Worm (Caenorhabditis elegans): Measurements from ENCODE around the gene vps-37.

The vps-37 gene

DNA sequence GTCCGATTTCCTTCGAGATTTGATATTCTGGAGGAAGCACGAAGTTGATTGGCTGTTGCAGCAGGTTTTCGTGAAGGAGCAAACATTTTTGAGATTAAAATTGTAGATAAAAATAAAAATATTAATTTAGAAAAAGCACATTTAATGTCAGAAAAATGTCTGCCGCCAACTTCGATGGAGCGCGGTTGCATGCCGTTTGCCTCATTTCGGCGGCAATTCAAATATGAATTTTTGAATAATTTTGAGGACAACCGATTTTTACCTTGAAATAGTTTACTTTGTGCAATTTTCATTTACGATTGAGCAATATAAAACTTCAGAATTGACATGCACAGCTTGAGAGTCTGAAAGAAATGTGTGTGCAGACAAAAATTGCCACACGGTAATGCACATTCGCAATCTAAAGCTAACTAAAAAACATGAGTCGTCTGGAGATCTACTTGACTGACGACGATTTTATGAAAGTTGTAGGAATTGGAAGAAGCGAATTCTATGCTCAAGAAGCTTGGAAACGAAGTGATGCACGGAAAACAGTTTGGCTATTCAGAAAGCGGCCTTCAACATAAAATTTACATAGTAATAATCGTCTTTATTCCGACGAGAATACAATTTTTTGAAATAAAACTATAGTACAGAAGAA, 4.0 kb downstream of the vps-37 start, which contains the start of gene zhit-1:
TSS of gene zhit-1 (minus strand) at position 161 of the 640 bp plus-strand sequence.
- TF ChIP-seq nfya-1 (tag; optimal IDR thresholded peaks at IDR 0.05; ENCODE audit: insufficient read depth) (peak; percentile 42), snpc-4 (tag; optimal IDR thresholded peaks at IDR 0.05) (peak; percentile 58), ceh-16 (tag; optimal IDR thresholded peaks at IDR 0.05) (no peak), eor-1 (tag; optimal IDR thresholded peaks at IDR 0.05) (no peak), egl-5 (tag; optimal IDR thresholded peaks at IDR 0.05) (peak; percentile 51), lin-15B (tag; optimal IDR thresholded peaks at IDR 0.05) (peak; percentile 58), pha-4 (tag; optimal IDR thresholded peaks at IDR 0.05) (peak; percentile 45), nhr-23 (tag; optimal IDR thresholded peaks at IDR 0.05) (peak; percentile 21)

ce11 chrV:5601263-5601662, 8.8 kb downstream of the vps-37 start, which contains the start of gene CD4.8:
CD4.8 (minus strand) TSS chrV:5601363.
- TF ChIP-seq nhr-11 (tag; optimal IDR thresholded peaks at IDR 0.05) (no peak), elt-1 (tag; optimal IDR thresholded peaks at IDR 0.05) (no peak), unc-39 (tag; optimal IDR thresholded peaks at IDR 0.05) (no peak), nhr-67 (tag; optimal IDR thresholded peaks at IDR 0.05) (no peak), ceh-82 (tag; optimal IDR thresholded peaks at IDR 0.05) (no peak), ztf-11 (tag; optimal IDR thresholded peaks at IDR 0.05) (no peak), snpc-4 (tag; optimal IDR thresholded peaks at IDR 0.05) (no peak), elt-3 (tag; optimal IDR thresholded peaks at IDR 0.05) (no peak), nhr-23 (tag; optimal IDR thresholded peaks at IDR 0.05) (no peak), ztf-4 (tag; optimal IDR thresholded peaks at IDR 0.05) (no peak)

DNA sequence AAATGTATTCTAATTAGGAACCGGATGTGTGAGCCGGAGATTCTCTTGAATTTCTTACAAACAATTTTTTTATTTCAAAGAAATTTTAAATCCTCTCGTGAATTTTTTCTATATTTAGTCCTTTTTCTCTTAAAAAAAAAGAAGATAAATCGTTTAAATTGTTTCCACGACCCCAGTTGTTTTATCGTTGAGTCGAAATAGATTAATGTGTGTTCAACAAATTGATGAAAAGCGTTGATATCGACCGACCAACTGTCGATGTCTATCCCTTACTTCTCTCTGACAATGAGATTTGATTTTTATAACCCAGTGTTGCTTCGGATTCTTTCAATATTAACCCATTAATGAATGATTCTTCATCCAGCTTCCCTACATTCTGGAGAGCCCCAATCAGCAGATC, 13.8 kb downstream of the vps-37 start, which contains the start of gene CD4.1:
TSS of gene CD4.1 (plus strand) at position 301 of the 400 bp plus-strand sequence.
- TF ChIP-seq fkh-2 (tag; optimal IDR thresholded peaks at IDR 0.05) (no peak), nhr-237 (tag; optimal IDR thresholded peaks at IDR 0.05) (no peak), ztf-4 (tag; optimal IDR thresholded peaks at IDR 0.05) (no peak), nhr-76 (tag; optimal IDR thresholded peaks at IDR 0.05) (no peak), fkh-10 (GFP tag; optimal IDR thresholded peaks at IDR 0.05) (no peak), unc-39 (tag; optimal IDR thresholded peaks at IDR 0.05) (no peak), eor-1 (tag; optimal IDR thresholded peaks at IDR 0.05) (no peak), elt-2 (tag; optimal IDR thresholded peaks at IDR 0.05) (no peak), elt-3 (tag; optimal IDR thresholded peaks at IDR 0.05) (no peak), ZK546.5 (tag; optimal IDR thresholded peaks at IDR 0.05) (no peak), lsy-12 (tag; optimal IDR thresholded peaks at IDR 0.05) (no peak), hmg-11 (tag; optimal IDR thresholded peaks at IDR 0.05) (no peak), egl-5 (tag; optimal IDR thresholded peaks at IDR 0.05) (no peak), ztf-11 (tag; optimal IDR thresholded peaks at IDR 0.05) (no peak), mml-1 (tag; optimal IDR thresholded peaks at IDR 0.05) (no peak), fos-1 (tag; optimal IDR thresholded peaks at IDR 0.05) (no peak), R02D3.7 (tag; optimal IDR thresholded peaks at IDR 0.05) (no peak), aly-2 (tag; optimal IDR thresholded peaks at IDR 0.05) (no peak), nhr-67 (tag; optimal IDR thresholded peaks at IDR 0.05) (no peak)

DNA sequence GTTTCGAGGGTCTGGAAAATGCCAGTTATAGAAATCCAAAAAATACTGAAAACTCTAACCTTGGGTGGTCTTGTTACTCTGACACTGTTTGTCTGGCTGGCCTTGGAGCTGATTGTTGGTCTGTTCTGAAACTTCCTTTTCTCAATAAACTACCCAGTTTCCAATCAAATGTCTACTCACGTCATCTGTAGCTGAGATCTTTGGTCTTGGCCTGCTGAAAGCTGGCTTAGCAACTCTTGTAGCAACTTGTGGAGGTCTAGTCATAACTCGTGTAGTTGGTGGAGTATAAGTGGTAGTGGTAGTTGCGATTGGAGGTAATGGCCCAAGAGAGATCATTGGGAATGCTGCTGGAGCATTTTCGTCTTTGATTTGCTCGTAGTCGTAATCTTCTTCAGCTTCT, 17.7 kb downstream of the vps-37 start:
- TF ChIP-seq R02D3.7 (tag; optimal IDR thresholded peaks at IDR 0.05) (no peak), daf-12 (tag; optimal IDR thresholded peaks at IDR 0.05) (no peak), zag-1 (tag; optimal IDR thresholded peaks at IDR 0.05) (no peak), nhr-76 (tag; optimal IDR thresholded peaks at IDR 0.05) (no peak), eor-1 (tag; optimal IDR thresholded peaks at IDR 0.05) (no peak), sea-2 (GFP tag; optimal IDR thresholded peaks at IDR 0.05) (no peak), ceh-9 (tag; optimal IDR thresholded peaks at IDR 0.05) (no peak), nhr-43 (tag; optimal IDR thresholded peaks at IDR 0.05; ENCODE audit: poor library complexity, severe bottlenecking) (no peak), nfya-1 (tag; optimal IDR thresholded peaks at IDR 0.05; ENCODE audit: insufficient read depth) (no peak), unc-62 (GFP tag; optimal IDR thresholded peaks at IDR 0.05) (no peak), ceh-28 (tag; optimal IDR thresholded peaks at IDR 0.05) (no peak), fos-1 (tag; optimal IDR thresholded peaks at IDR 0.05) (no peak), pqm-1 (tag; optimal IDR thresholded peaks at IDR 0.05) (no peak), mml-1 (tag; optimal IDR thresholded peaks at IDR 0.05) (no peak), ZK546.5 (tag; optimal IDR thresholded peaks at IDR 0.05) (no peak), skn-1 (tag; optimal IDR thresholded peaks at IDR 0.05) (no peak), ztf-11 (tag; optimal IDR thresholded peaks at IDR 0.05) (no peak), nhr-77 (tag; optimal IDR thresholded peaks at IDR 0.05) (no peak)
